Worm (Caenorhabditis elegans): Measurements from ENCODE around the gene pik-1.
A peak's percentile ranks its signal among the peaks of the same experiment; 100 is the strongest.

DNA sequence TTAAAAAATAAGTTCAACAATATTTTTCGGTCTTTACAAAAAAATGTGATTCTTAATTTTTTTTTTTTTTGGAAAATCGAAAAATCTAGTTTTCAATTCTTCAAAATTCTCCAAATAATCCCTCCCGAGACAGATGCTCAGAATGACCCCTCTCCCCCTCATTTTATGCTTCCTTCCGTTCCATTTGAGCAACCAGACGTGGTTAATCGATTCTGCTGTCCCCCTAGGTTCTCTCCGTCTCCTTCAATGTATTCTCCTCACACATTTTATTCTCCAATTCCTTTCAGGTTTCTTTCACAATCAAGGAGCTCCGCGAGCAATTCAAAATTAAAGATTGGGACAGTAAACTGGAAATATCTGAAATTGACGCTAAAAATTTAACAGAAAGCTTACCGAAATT is 40.9 kb upstream of the pik-1 start:
- no peak for TF ChIP-seq flt-1 (GFP tag; IDR thresholded peaks at IDR 0.05)
- no peak for TF ChIP-seq med-1 (GFP tag; optimal IDR thresholded peaks at IDR 0.05; ENCODE audit: insufficient read depth)
- TF ChIP-seq T22C8.4 (GFP tag; IDR thresholded peaks at IDR 0.05), result peak; percentile 55
- no peak for TF ChIP-seq ref-1 (GFP tag; conservative IDR thresholded peaks at IDR 0.05)
- no peak for TF ChIP-seq cog-1 (tag; optimal IDR thresholded peaks at IDR 0.05)

All from whole organism, midembryonic.